Worm (Caenorhabditis elegans) whole organism, L3 larva: Measurements from ENCODE around the gene fbxa-108.

ENCODE experiments used
- egl-27 ChIP-seq: sonication (generic microtip); optimal IDR thresholded peaks from 4 replicates; lab custom pipeline; 2017; ENCODE audit warnings: missing biosample characterization, missing genetic modification reagents, missing genetic modification characterization
- lin-15B ChIP-seq: fragments of 150-350 bp; optimal IDR thresholded peaks from 2 replicates; lab custom pipeline; 2014; ENCODE audit warnings: missing biosample characterization, missing genetic modification characterization
- nhr-11 ChIP-seq: fragments of 150-350 bp; optimal IDR thresholded peaks from 2 replicates; lab custom pipeline; 2014; ENCODE audit warnings: missing biosample characterization, missing genetic modification characterization
- nhr-12 ChIP-seq: fragments of 150-350 bp; optimal IDR thresholded peaks from 2 replicates; lab custom pipeline; 2014; ENCODE audit warnings: missing biosample characterization, missing genetic modification characterization
- sea-2 ChIP-seq: fragments of 150-350 bp; sonication (generic microtip); optimal IDR thresholded peaks from 4 replicates; lab custom pipeline; 2014; ENCODE audit warnings: missing biosample characterization, missing genetic modification reagents, missing genetic modification characterization
- tbx-2 ChIP-seq: sonication (generic microtip); optimal IDR thresholded peaks from 2 replicates; lab custom pipeline; 2016; ENCODE audit warnings: mild to moderate bottlenecking, missing genetic modification characterization, missing compliant biosample characterization
- unc-62 ChIP-seq: fragments of 150-350 bp; sonication (generic microtip); optimal IDR thresholded peaks from 4 replicates; lab custom pipeline; 2014; ENCODE audit warnings: missing biosample characterization, missing genetic modification reagents, missing genetic modification characterization
- ztf-11 ChIP-seq: fragments of 150-350 bp; optimal IDR thresholded peaks from 2 replicates; lab custom pipeline; 2014; ENCODE audit warnings: missing biosample characterization, missing genetic modification characterization
- ztf-4 ChIP-seq: fragments of 150-350 bp; optimal IDR thresholded peaks from 2 replicates; lab custom pipeline; 2014; ENCODE audit warnings: missing biosample characterization, missing genetic modification characterization

DNA sequence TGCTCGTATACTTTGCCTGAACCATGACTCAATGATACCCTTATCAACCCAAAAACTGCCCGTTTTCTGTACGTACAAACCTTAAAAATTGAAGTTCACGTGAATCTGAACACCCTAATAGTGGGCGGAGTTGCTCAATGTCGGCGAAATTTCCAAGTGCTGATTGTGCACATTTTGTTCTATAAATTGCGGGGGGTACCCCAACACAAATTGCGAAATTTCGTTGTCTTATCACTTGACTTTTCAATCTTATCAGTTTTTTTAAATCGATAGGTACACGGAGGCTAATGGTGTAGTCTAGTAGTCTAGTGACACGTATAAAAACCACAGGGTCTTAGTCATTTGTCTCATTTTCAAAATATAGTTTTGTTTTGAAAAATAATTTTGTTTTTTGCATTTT lies at the start of gene fbxa-108:
- no peak for TF ChIP-seq nhr-11 (tag; lab: Kevin White, UChicago)
- TF ChIP-seq nhr-12 (tag; lab: Kevin White, UChicago): no peak
- no peak for TF ChIP-seq ztf-4 (tag; lab: Kevin White, UChicago)
- TF ChIP-seq unc-62 (GFP tag; lab: Kevin White, UChicago): no peak
- no peak for TF ChIP-seq sea-2 (GFP tag; lab: Kevin White, UChicago)
- no peak for TF ChIP-seq lin-15B (tag; lab: Kevin White, UChicago)
- TF ChIP-seq ztf-11: no peak
- no peak for TF ChIP-seq egl-27 (tag; lab: Kevin White, UChicago)
- no peak for TF ChIP-seq tbx-2 (tag; lab: Kevin White, UChicago)
